Worm (Caenorhabditis elegans) whole organism, young adult: ENCODE data around the gene ZK1251.3.
A peak's percentile ranks its signal among the peaks of the same experiment; 100 is the strongest.

Source experiments
- C17E4.6 ChIP-seq: fragments of 200-800 bp; sonication (Bioruptor generic); IDR thresholded peaks from 2 replicates; pipeline ENCODE4 v1.3.6; 2022; ENCODE audit warnings: missing genetic modification reagents, missing genetic modification characterization, missing compliant biosample characterization
- F23B12.7 ChIP-seq: sonication (generic microtip); optimal IDR thresholded peaks from 2 replicates; lab custom pipeline; 2017; ENCODE audit warnings: missing genetic modification characterization, mild to moderate bottlenecking, missing compliant biosample characterization, antibody characterized with exemption, moderate library complexity; ENCODE audit not compliant: insufficient read depth
- F33H1.4 ChIP-seq: fragments of 200-800 bp; sonication (Bioruptor generic); IDR thresholded peaks from 2 replicates; pipeline ENCODE4 v1.3.6; 2022; ENCODE audit warnings: missing genetic modification reagents, missing genetic modification characterization, missing compliant biosample characterization
- F37B4.10 ChIP-seq: fragments of 200-800 bp; sonication (Bioruptor generic); IDR thresholded peaks from 2 replicates; pipeline ENCODE4 v1.3.6; 2022; ENCODE audit warnings: missing genetic modification characterization, missing compliant biosample characterization
- T07F8.4 ChIP-seq: sonication (generic microtip); optimal IDR thresholded peaks from 2 replicates; lab custom pipeline; 2016; ENCODE audit warnings: mild to moderate bottlenecking, missing genetic modification characterization, moderate library complexity, missing compliant biosample characterization
- Y53G8AR.9 ChIP-seq: fragments of 200-800 bp; sonication (Bioruptor generic); conservative IDR thresholded peaks from 2 replicates; pipeline ENCODE4 v1.3.6; 2022; ENCODE audit warnings: missing genetic modification reagents, missing genetic modification characterization, missing compliant biosample characterization
- Y79H2A.3 ChIP-seq: fragments of 200-800 bp; sonication (Bioruptor generic); conservative IDR thresholded peaks from 2 replicates; pipeline ENCODE4 v1.3.6; 2022; ENCODE audit warnings: missing genetic modification reagents, missing genetic modification characterization, missing compliant biosample characterization
- Y95B8A.8 ChIP-seq: fragments of 200-800 bp; sonication (Bioruptor generic); IDR thresholded peaks from 2 replicates; pipeline ENCODE4 v1.3.6; 2022; ENCODE audit warnings: missing genetic modification reagents, missing genetic modification characterization, missing compliant biosample characterization
- aptf-3 ChIP-seq: fragments of 200-800 bp; sonication (Bioruptor generic); IDR thresholded peaks from 2 replicates; pipeline ENCODE4 v1.3.6; 2022; ENCODE audit warnings: missing genetic modification characterization, missing compliant biosample characterization
- atf-7 ChIP-seq: sonication (generic microtip); optimal IDR thresholded peaks from 2 replicates; lab custom pipeline; 2017; ENCODE audit warnings: mild to moderate bottlenecking, missing genetic modification characterization, missing compliant biosample characterization
- athp-1 ChIP-seq: sonication (generic microtip); optimal IDR thresholded peaks from 2 replicates; lab custom pipeline; 2017; ENCODE audit warnings: mild to moderate bottlenecking, missing genetic modification characterization, missing compliant biosample characterization
- attf-3 ChIP-seq: fragments of 200-800 bp; sonication (Bioruptor generic); conservative IDR thresholded peaks from 2 replicates; pipeline ENCODE4 v1.3.6; 2022; ENCODE audit warnings: missing genetic modification reagents, missing genetic modification characterization, missing compliant biosample characterization
- attf-5 ChIP-seq: fragments of 200-800 bp; sonication (Bioruptor generic); optimal IDR thresholded peaks from 2 replicates; lab custom pipeline; 2018; ENCODE audit warnings: mild to moderate bottlenecking, missing genetic modification characterization, missing compliant biosample characterization
- ccch-3 ChIP-seq: fragments of 200-800 bp; sonication (Bioruptor generic); optimal IDR thresholded peaks from 2 replicates; lab custom pipeline; 2018; ENCODE audit warnings: mild to moderate bottlenecking, missing genetic modification characterization, missing compliant biosample characterization
- cebp-2 ChIP-seq: fragments of 200-800 bp; sonication (Bioruptor generic); IDR thresholded peaks from 2 replicates; pipeline ENCODE4 v1.3.6; 2022; ENCODE audit warnings: missing genetic modification characterization, missing compliant biosample characterization
- ceh-58 ChIP-seq: fragments of 200-800 bp; sonication (Bioruptor generic); IDR thresholded peaks from 2 replicates; pipeline ENCODE4 v1.3.6; 2022; ENCODE audit warnings: missing genetic modification characterization, missing compliant biosample characterization
- dox-1 ChIP-seq: fragments of 200-800 bp; sonication (Bioruptor generic); IDR thresholded peaks from 2 replicates; pipeline ENCODE4 v1.3.6; 2022; ENCODE audit warnings: missing genetic modification reagents, missing genetic modification characterization, missing compliant biosample characterization
- efl-1 ChIP-seq: fragments of 150-350 bp; optimal IDR thresholded peaks from 2 replicates; lab custom pipeline; 2014; ENCODE audit warnings: missing biosample characterization, missing genetic modification reagents, missing genetic modification characterization
- egl-18 ChIP-seq: fragments of 200-800 bp; sonication (Bioruptor generic); IDR thresholded peaks from 2 replicates; pipeline ENCODE4 v1.3.6; 2022; ENCODE audit warnings: missing genetic modification reagents, missing genetic modification characterization, missing compliant biosample characterization
- egl-44 ChIP-seq: fragments of 200-800 bp; sonication (Bioruptor generic); IDR thresholded peaks from 2 replicates; pipeline ENCODE4 v1.3.6; 2022; ENCODE audit warnings: missing genetic modification reagents, missing genetic modification characterization, missing compliant biosample characterization
- egrh-3 ChIP-seq: fragments of 200-800 bp; sonication (Bioruptor generic); IDR thresholded peaks from 2 replicates; pipeline ENCODE4 v1.3.6; 2022; ENCODE audit warnings: missing genetic modification reagents, missing genetic modification characterization, missing compliant biosample characterization
- ets-4 ChIP-seq: fragments of 200-800 bp; sonication (Bioruptor generic); optimal IDR thresholded peaks from 2 replicates; lab custom pipeline; 2018; ENCODE audit warnings: mild to moderate bottlenecking, missing genetic modification characterization, missing compliant biosample characterization
- fkh-3 ChIP-seq: sonication (generic microtip); optimal IDR thresholded peaks from 2 replicates; lab custom pipeline; 2016; ENCODE audit warnings: mild to moderate bottlenecking, missing genetic modification characterization, missing compliant biosample characterization
- him-1 ChIP-seq: sonication (generic microtip); optimal IDR thresholded peaks from 2 replicates; lab custom pipeline; 2016; ENCODE audit warnings: missing genotype, missing genetic modification reagents, missing genetic modification characterization, missing compliant biosample characterization
- hmg-20 ChIP-seq: fragments of 200-800 bp; sonication (Bioruptor generic); IDR thresholded peaks from 2 replicates; pipeline ENCODE4 v1.3.6; 2022; ENCODE audit warnings: missing genetic modification reagents, missing genetic modification characterization, missing compliant biosample characterization
- hrde-1 ChIP-seq: sonication (generic microtip); optimal IDR thresholded peaks from 2 replicates; lab custom pipeline; 2016; ENCODE audit warnings: missing genetic modification characterization, mild to moderate bottlenecking, missing compliant biosample characterization, moderate library complexity, missing genotype, missing genetic modification reagents, borderline replicate concordance
- lag-1 ChIP-seq: fragments of 200-800 bp; sonication (Bioruptor generic); IDR thresholded peaks from 2 replicates; pipeline ENCODE4 v1.3.6; 2022; ENCODE audit warnings: missing genetic modification reagents, missing genetic modification characterization, missing compliant biosample characterization
- let-526 ChIP-seq: fragments of 200-800 bp; sonication (Bioruptor generic); IDR thresholded peaks from 2 replicates; pipeline ENCODE4 v1.3.6; 2022; ENCODE audit warnings: missing genetic modification reagents, missing genetic modification characterization, missing compliant biosample characterization
- let-607 ChIP-seq, 2 experiments: fragments of 200-800 bp in 1 of 2; sonication (Bioruptor generic) in 1 of 2; sonication (generic microtip) in 1 of 2; optimal IDR thresholded peaks; 2 replicates each; lab custom pipeline; 2016 to 2018; ENCODE audit warnings: mild to moderate bottlenecking in 2 of 2, missing compliant biosample characterization in 2 of 2, missing genetic modification characterization in 2 of 2, moderate library complexity in 2 of 2, missing genotype in 1 of 2
- lin-35 ChIP-seq, 3 experiments: fragments of 150-350 bp in 2 of 3; sonication (generic microtip) in 1 of 3; optimal IDR thresholded peaks; 2 replicates each; lab custom pipeline; 2014 to 2018; ENCODE audit warnings: missing biosample characterization in 3 of 3, missing genetic modification characterization in 3 of 3, missing genetic modification reagents in 3 of 3
- lin-40 ChIP-seq: sonication (generic microtip); optimal IDR thresholded peaks from 2 replicates; lab custom pipeline; 2016; ENCODE audit warnings: missing genetic modification characterization, mild to moderate bottlenecking, missing compliant biosample characterization, missing genotype, missing genetic modification reagents
- lsy-27 ChIP-seq: sonication (generic microtip); optimal IDR thresholded peaks from 2 replicates; lab custom pipeline; 2017; ENCODE audit warnings: missing genetic modification characterization, mild to moderate bottlenecking, missing compliant biosample characterization, antibody characterized with exemption, missing genotype, borderline replicate concordance; ENCODE audit not compliant: insufficient read depth
- madf-6 ChIP-seq: fragments of 200-800 bp; sonication (Bioruptor generic); IDR thresholded peaks from 2 replicates; pipeline ENCODE4 v1.3.6; 2022; ENCODE audit warnings: missing genetic modification reagents, missing genetic modification characterization, missing compliant biosample characterization
- mcd-1 ChIP-seq: fragments of 200-800 bp; sonication (Bioruptor generic); IDR thresholded peaks from 2 replicates; pipeline ENCODE4 v1.3.6; 2022; ENCODE audit warnings: missing genetic modification reagents, missing genetic modification characterization, missing compliant biosample characterization
- mel-28 ChIP-seq: sonication (generic microtip); optimal IDR thresholded peaks from 2 replicates; lab custom pipeline; 2016; ENCODE audit warnings: borderline replicate concordance, mild to moderate bottlenecking, missing genetic modification characterization, missing compliant biosample characterization
- nfya-2 ChIP-seq: fragments of 200-800 bp; sonication (Bioruptor generic); IDR thresholded peaks from 2 replicates; pipeline ENCODE4 v1.3.6; 2022; ENCODE audit warnings: missing genetic modification reagents, missing genetic modification characterization, missing compliant biosample characterization
- nhr-120 ChIP-seq: fragments of 200-800 bp; sonication (Bioruptor generic); IDR thresholded peaks from 2 replicates; pipeline ENCODE4 v1.3.6; 2022; ENCODE audit warnings: missing genetic modification characterization, missing compliant biosample characterization
- nhr-90 ChIP-seq: sonication (generic microtip); optimal IDR thresholded peaks from 2 replicates; lab custom pipeline; 2016; ENCODE audit warnings: missing genotype, mild to moderate bottlenecking, missing genetic modification characterization, missing compliant biosample characterization
- rec-8 ChIP-seq, 2 experiments: sonication (generic microtip); optimal IDR thresholded peaks; 2 replicates each; lab custom pipeline; 2016; ENCODE audit warnings: mild to moderate bottlenecking in 2 of 2, missing genetic modification characterization in 2 of 2, missing genetic modification reagents in 2 of 2, missing genotype in 2 of 2, missing biosample characterization in 1 of 2, missing compliant biosample characterization in 1 of 2, moderate library complexity in 1 of 2
- repo-1 ChIP-seq: sonication (generic microtip); optimal IDR thresholded peaks from 2 replicates; lab custom pipeline; 2017; ENCODE audit warnings: mild to moderate bottlenecking, missing genetic modification characterization, missing compliant biosample characterization
- snpc-3.4 ChIP-seq: sonication (generic microtip); optimal IDR thresholded peaks from 2 replicates; lab custom pipeline; 2017; ENCODE audit warnings: missing genetic modification characterization, mild to moderate bottlenecking, missing compliant biosample characterization, antibody characterized with exemption, moderate library complexity, missing genotype, missing genetic modification reagents
- snpc-4 ChIP-seq, 5 experiments: fragments of 150-350 bp in 1 of 5; sonication (generic microtip) in 4 of 5; optimal IDR thresholded peaks; 2 replicates each; lab custom pipeline; 2014 to 2018; ENCODE audit warnings: missing genetic modification characterization in 5 of 5, missing biosample characterization in 3 of 5, antibody characterized with exemption in 2 of 5, mild to moderate bottlenecking in 2 of 5, missing compliant biosample characterization in 2 of 5, missing genotype in 2 of 5, moderate library complexity in 2 of 5, missing genetic modification reagents in 1 of 5
- somi-1 ChIP-seq: fragments of 200-800 bp; sonication (Bioruptor generic); optimal IDR thresholded peaks from 2 replicates; lab custom pipeline; 2018; ENCODE audit warnings: mild to moderate bottlenecking, missing genetic modification characterization, missing compliant biosample characterization
- tlf-1 ChIP-seq: fragments of 200-800 bp; sonication (Bioruptor generic); optimal IDR thresholded peaks from 2 replicates; lab custom pipeline; 2018; ENCODE audit warnings: mild to moderate bottlenecking, missing genetic modification characterization, missing compliant biosample characterization
- zim-3 ChIP-seq: sonication (generic microtip); optimal IDR thresholded peaks from 2 replicates; lab custom pipeline; 2017; ENCODE audit warnings: mild to moderate bottlenecking, missing genetic modification characterization, moderate library complexity, missing compliant biosample characterization
- ztf-6 ChIP-seq: fragments of 200-800 bp; sonication (Bioruptor generic); IDR thresholded peaks from 2 replicates; pipeline ENCODE4 v1.3.6; 2022; ENCODE audit warnings: missing genetic modification reagents, missing genetic modification characterization, missing compliant biosample characterization

ZK1251.3 gene

DNA sequence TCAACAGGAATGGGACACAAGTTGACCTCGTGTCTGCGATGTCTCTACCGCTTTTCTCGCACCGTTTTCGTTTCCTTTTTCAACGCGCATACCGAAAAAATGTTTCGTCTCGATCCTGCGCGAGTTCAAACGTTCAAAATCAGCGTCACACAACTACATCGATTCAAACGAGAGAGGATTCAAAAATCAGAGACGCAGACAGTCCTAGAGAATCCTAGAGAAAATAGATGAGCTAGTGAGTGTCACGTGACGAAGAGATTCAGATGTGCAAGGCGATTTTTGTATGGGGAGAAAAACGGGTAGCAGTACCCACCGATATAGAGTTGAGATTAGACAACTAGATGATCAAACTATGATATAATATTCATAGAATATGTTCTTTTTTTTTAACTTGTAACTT lies 13.5 kb upstream of the ZK1251.3 start (continued):
- TF ChIP-seq hmg-20 (GFP tag; lab: Robert Waterston, UW), result no peak
- no peak for TF ChIP-seq ceh-58
- no peak for TF ChIP-seq ccch-3 (GFP tag; lab: Kevin White, UChicago)
- TF ChIP-seq nhr-120, result no peak
- no peak for TF ChIP-seq dox-1 (GFP tag; lab: Robert Waterston, UW)
- TF ChIP-seq lsy-27 (tag; lab: Kevin White, UChicago), result no peak
- no peak for TF ChIP-seq zim-3 (tag; lab: Kevin White, UChicago)
- no peak for TF ChIP-seq let-607 (tag; optimal IDR thresholded peaks at IDR 0.05; lab: Kevin White, UChicago)
- TF ChIP-seq lag-1 (GFP tag; lab: Robert Waterston, UW), result no peak
- TF ChIP-seq F23B12.7 (tag; lab: Kevin White, UChicago), result no peak
- TF ChIP-seq Y79H2A.3 (GFP tag; lab: Robert Waterston, UW), result no peak
- no peak for TF ChIP-seq efl-1 (GFP tag; lab: Kevin White, UChicago)
- no peak for TF ChIP-seq ztf-6 (GFP tag; lab: Robert Waterston, UW)
- TF ChIP-seq F37B4.10 (GFP tag; lab: Robert Waterston, UW), result no peak
- TF ChIP-seq T07F8.4, result no peak
- no peak for TF ChIP-seq tlf-1 (GFP tag; lab: Kevin White, UChicago)
- TF ChIP-seq fkh-3, result no peak
- TF ChIP-seq mel-28, result no peak
- TF ChIP-seq egl-44 (GFP tag; lab: Robert Waterston, UW), result no peak
- no peak for TF ChIP-seq rec-8 (tag; optimal IDR thresholded peaks at IDR 0.05; lab: Kevin White, UChicago)
- TF ChIP-seq athp-1 (tag; lab: Kevin White, UChicago), result no peak
- TF ChIP-seq mcd-1 (GFP tag; lab: Robert Waterston, UW), result 0 out of 2 replicates have a peak, but pooled peaks have one; percentile 17
- TF ChIP-seq aptf-3 (GFP tag; lab: Robert Waterston, UW), result no peak
- TF ChIP-seq hrde-1 (tag; lab: Kevin White, UChicago), result no peak
- 0 out of 2 replicates have a peak, but pooled peaks have one; percentile 4 for TF ChIP-seq egl-18

ce11 chrIV:9671001-9671652 lies 12.3 kb upstream of the ZK1251.3 start:
- TF ChIP-seq ets-4 (GFP tag; lab: Kevin White, UChicago) (no peak), C17E4.6 (GFP tag; lab: Robert Waterston, UW) (no peak), somi-1 (GFP tag; lab: Kevin White, UChicago) (peak; percentile 53), aptf-3 (GFP tag; lab: Robert Waterston, UW) (no peak), let-526 (GFP tag; lab: Robert Waterston, UW) (no peak), attf-3 (GFP tag; lab: Robert Waterston, UW) (no peak), Y53G8AR.9 (no peak), nfya-2 (no peak), cebp-2 (GFP tag; lab: Robert Waterston, UW) (no peak), madf-6 (GFP tag; lab: Robert Waterston, UW) (no peak), snpc-3.4 (tag; lab: Kevin White, UChicago) (no peak), atf-7 (tag; lab: Kevin White, UChicago) (no peak), Y95B8A.8 (GFP tag; lab: Robert Waterston, UW) (no peak), egl-18 (no peak), lin-40 (tag; lab: Kevin White, UChicago) (peak; percentile 67), attf-5 (peak; percentile 35), him-1 (tag; lab: Kevin White, UChicago) (no peak), snpc-4 (GFP tag; optimal IDR thresholded peaks at IDR 0.05; lab: Kevin White, UChicago) (no peak), snpc-4 (tag; optimal IDR thresholded peaks at IDR 0.05; lab: Kevin White, UChicago) (peak in 1 of 4 experiments; percentile 11), F33H1.4 (GFP tag; lab: Robert Waterston, UW) (no peak), lin-35 (GFP tag; optimal IDR thresholded peaks at IDR 0.05; lab: Kevin White, UChicago) (peak in 1 of 3 experiments; percentile 10), egl-44 (GFP tag; lab: Robert Waterston, UW) (no peak), nhr-90 (tag; lab: Kevin White, UChicago) (no peak), egrh-3 (GFP tag; lab: Robert Waterston, UW) (no peak), repo-1 (tag; lab: Kevin White, UChicago) (no peak)
